Worm (Caenorhabditis elegans) whole organism, L1 larva: ENCODE results near the gene srt-70.

Experiments used
- C04F5.9 ChIP-seq: sonication (generic microtip); optimal IDR thresholded peaks from 2 replicates; lab custom pipeline; 2016; ENCODE audit warnings: missing genetic modification characterization, missing compliant biosample characterization
- C16A3.4 ChIP-seq: fragments of 150-350 bp; optimal IDR thresholded peaks from 2 replicates; lab custom pipeline; 2014; ENCODE audit warnings: missing biosample characterization, missing genetic modification characterization
- F16B12.6 ChIP-seq: fragments of 150-350 bp; optimal IDR thresholded peaks from 2 replicates; lab custom pipeline; 2014; ENCODE audit warnings: missing biosample characterization, missing genetic modification characterization
- aha-1 ChIP-seq: fragments of 150-350 bp; optimal IDR thresholded peaks from 2 replicates; lab custom pipeline; 2014; ENCODE audit warnings: missing biosample characterization, missing genetic modification characterization
- ama-1 ChIP-seq: fragments of 150-350 bp; optimal IDR thresholded peaks from 2 replicates; lab custom pipeline; 2014
- ceh-63 ChIP-seq: fragments of 200-800 bp; sonication (Bioruptor generic); optimal IDR thresholded peaks from 2 replicates; lab custom pipeline; 2018; ENCODE audit warnings: mild to moderate bottlenecking, missing genetic modification characterization, missing compliant biosample characterization
- ceh-82 ChIP-seq, 3 experiments: fragments of 150-350 bp in 1 of 3; sonication (generic microtip) in 2 of 3; optimal IDR thresholded peaks; 2 replicates each; lab custom pipeline; 2014 to 2017; ENCODE audit warnings: missing biosample characterization in 3 of 3, missing genetic modification characterization in 3 of 3
- ceh-90 ChIP-seq: sonication (generic microtip); optimal IDR thresholded peaks from 2 replicates; lab custom pipeline; 2016; ENCODE audit warnings: missing genetic modification characterization, missing compliant biosample characterization
- ces-1 ChIP-seq: fragments of 150-350 bp; optimal IDR thresholded peaks from 2 replicates; lab custom pipeline; 2014; ENCODE audit warnings: missing biosample characterization, missing genetic modification reagents, missing genetic modification characterization
- efl-1 ChIP-seq, 4 experiments: fragments of 150-350 bp; optimal IDR thresholded peaks in 3 of 4; peaks in 1 of 4; 1 replicate in 1 of 4; 2 replicates in 3 of 4; lab custom pipeline; 2014; ENCODE audit warnings: missing biosample characterization in 2 of 4, missing genetic modification characterization in 2 of 4, missing genetic modification reagents in 2 of 4
- egl-13 ChIP-seq: sonication (generic microtip); optimal IDR thresholded peaks from 2 replicates; lab custom pipeline; 2016; ENCODE audit warnings: missing genotype, missing genetic modification reagents, missing genetic modification characterization, missing compliant biosample characterization
- egl-27 ChIP-seq, 2 experiments: fragments of 150-350 bp in 1 of 2; sonication (generic microtip); optimal IDR thresholded peaks; 3 replicates each; lab custom pipeline; 2017 to 2018; ENCODE audit warnings: missing biosample characterization in 2 of 2, missing genetic modification characterization in 2 of 2, missing genetic modification reagents in 2 of 2
- elt-2 ChIP-seq: sonication (generic microtip); optimal IDR thresholded peaks from 2 replicates; lab custom pipeline; 2016; ENCODE audit warnings: missing genetic modification characterization, mild to moderate bottlenecking, inconsistent platforms, missing compliant biosample characterization, missing genetic modification reagents
- elt-3 ChIP-seq, 6 experiments: fragments of 150-350 bp in 1 of 6; sonication (generic microtip); optimal IDR thresholded peaks; 2 replicates each; lab custom pipeline; 2017 to 2018; ENCODE audit warnings: missing biosample characterization in 6 of 6, missing genetic modification characterization in 6 of 6, inconsistent platforms in 1 of 6
- fkh-8 ChIP-seq: sonication (generic microtip); optimal IDR thresholded peaks from 2 replicates; lab custom pipeline; 2016; ENCODE audit warnings: mild to moderate bottlenecking, missing genetic modification characterization, missing compliant biosample characterization
- grh-1 ChIP-seq: fragments of 200-800 bp; sonication (Bioruptor generic); IDR thresholded peaks from 2 replicates; pipeline ENCODE4 v1.3.6; 2022; ENCODE audit warnings: missing genetic modification reagents, missing genetic modification characterization, missing compliant biosample characterization
- irx-1 ChIP-seq: sonication (generic microtip); optimal IDR thresholded peaks from 2 replicates; lab custom pipeline; 2016; ENCODE audit warnings: missing genetic modification characterization, missing compliant biosample characterization
- isw-1 ChIP-seq: fragments of 200-800 bp; sonication (Bioruptor generic); IDR thresholded peaks from 2 replicates; pipeline ENCODE4 v1.3.6; 2022; ENCODE audit warnings: missing genetic modification characterization, missing compliant biosample characterization
- jun-1 ChIP-seq: fragments of 150-350 bp; optimal IDR thresholded peaks from 2 replicates; lab custom pipeline; 2014; ENCODE audit warnings: missing biosample characterization, missing genetic modification reagents, missing genetic modification characterization
- lin-13 ChIP-seq: fragments of 150-350 bp; optimal IDR thresholded peaks from 2 replicates; lab custom pipeline; 2014; ENCODE audit warnings: missing biosample characterization, missing genetic modification reagents, missing genetic modification characterization
- lin-14 ChIP-seq: fragments of 200-800 bp; sonication (Bioruptor generic); optimal IDR thresholded peaks from 2 replicates; lab custom pipeline; 2018; ENCODE audit warnings: mild to moderate bottlenecking, missing genetic modification characterization, moderate library complexity, missing compliant biosample characterization
- lin-15B ChIP-seq: fragments of 150-350 bp; sonication (generic microtip); optimal IDR thresholded peaks from 3 replicates; lab custom pipeline; 2014; ENCODE audit warnings: missing biosample characterization, missing genetic modification characterization
- lin-35 ChIP-seq, 2 experiments: fragments of 150-350 bp; optimal IDR thresholded peaks; 2 replicates each; lab custom pipeline; 2014; ENCODE audit warnings: missing biosample characterization in 2 of 2, missing genetic modification characterization in 2 of 2, missing genetic modification reagents in 2 of 2
- lin-39 ChIP-seq: fragments of 150-350 bp; optimal IDR thresholded peaks from 2 replicates; lab custom pipeline; 2014; ENCODE audit warnings: missing biosample characterization, missing genetic modification reagents, missing genetic modification characterization
- mab-9 ChIP-seq: fragments of 200-800 bp; sonication (Bioruptor generic); IDR thresholded peaks from 2 replicates; pipeline ENCODE4 v1.3.6; 2022; ENCODE audit warnings: missing genetic modification reagents, missing genetic modification characterization, missing compliant biosample characterization
- mef-2 ChIP-seq: fragments of 150-350 bp; optimal IDR thresholded peaks from 2 replicates; lab custom pipeline; 2014; ENCODE audit warnings: missing biosample characterization, missing genetic modification characterization
- mep-1 ChIP-seq: fragments of 150-350 bp; optimal IDR thresholded peaks from 2 replicates; lab custom pipeline; 2014; ENCODE audit warnings: missing biosample characterization, missing genetic modification characterization
- nhr-11 ChIP-seq: fragments of 150-350 bp; optimal IDR thresholded peaks from 2 replicates; lab custom pipeline; 2014; ENCODE audit warnings: missing biosample characterization, missing genetic modification characterization
- nhr-12 ChIP-seq: sonication (generic microtip); optimal IDR thresholded peaks from 2 replicates; lab custom pipeline; 2017; ENCODE audit warnings: missing biosample characterization, missing genetic modification characterization
- nhr-19 ChIP-seq: fragments of 200-800 bp; sonication (Bioruptor generic); conservative IDR thresholded peaks from 2 replicates; pipeline ENCODE4 v1.3.6; 2022; ENCODE audit warnings: missing genetic modification characterization, missing compliant biosample characterization
- nhr-76 ChIP-seq: sonication (generic microtip); optimal IDR thresholded peaks from 2 replicates; lab custom pipeline; 2017; ENCODE audit warnings: missing biosample characterization, missing genetic modification characterization
- nhr-77 ChIP-seq: fragments of 150-350 bp; optimal IDR thresholded peaks from 2 replicates; lab custom pipeline; 2014; ENCODE audit warnings: missing biosample characterization, missing genetic modification characterization
- nhr-84 ChIP-seq: sonication (generic microtip); optimal IDR thresholded peaks from 2 replicates; lab custom pipeline; 2017; ENCODE audit warnings: missing biosample characterization, missing genetic modification characterization
- nhr-85 ChIP-seq: sonication (generic microtip); peaks from one replicate; lab custom pipeline; 2016; ENCODE audit warnings: missing genetic modification characterization, inconsistent platforms, missing compliant biosample characterization
- nhr-90 ChIP-seq: sonication (generic microtip); optimal IDR thresholded peaks from 2 replicates; lab custom pipeline; 2016; ENCODE audit warnings: mild to moderate bottlenecking, missing genetic modification characterization, missing compliant biosample characterization; ENCODE audit not compliant: poor library complexity
- pag-3 ChIP-seq: sonication (generic microtip); optimal IDR thresholded peaks from 2 replicates; lab custom pipeline; 2017; ENCODE audit warnings: missing genetic modification characterization, mild to moderate bottlenecking, missing compliant biosample characterization, antibody characterized with exemption, borderline replicate concordance; ENCODE audit not compliant: insufficient read depth
- pax-3 ChIP-seq: fragments of 200-800 bp; sonication (Bioruptor generic); optimal IDR thresholded peaks from 2 replicates; lab custom pipeline; 2018; ENCODE audit warnings: mild to moderate bottlenecking, missing genetic modification characterization, moderate library complexity, missing compliant biosample characterization
- skn-1 ChIP-seq: fragments of 150-350 bp; optimal IDR thresholded peaks from 2 replicates; lab custom pipeline; 2014; ENCODE audit warnings: missing biosample characterization, missing genetic modification characterization
- snpc-4 ChIP-seq: fragments of 150-350 bp; optimal IDR thresholded peaks from 2 replicates; lab custom pipeline; 2014; ENCODE audit warnings: missing biosample characterization, missing genetic modification characterization
- sptf-1 ChIP-seq: fragments of 150-350 bp; optimal IDR thresholded peaks from 2 replicates; lab custom pipeline; 2014; ENCODE audit warnings: missing biosample characterization, missing genetic modification characterization
- tlp-1 ChIP-seq: fragments of 150-350 bp; optimal IDR thresholded peaks from 2 replicates; lab custom pipeline; 2014; ENCODE audit warnings: missing biosample characterization, missing genetic modification characterization
- unc-30 ChIP-seq: sonication (generic microtip); optimal IDR thresholded peaks from 2 replicates; lab custom pipeline; 2017; ENCODE audit warnings: missing biosample characterization, missing genetic modification characterization
- unc-86 ChIP-seq: sonication (generic microtip); optimal IDR thresholded peaks from 2 replicates; lab custom pipeline; 2016; ENCODE audit warnings: missing genetic modification characterization, missing compliant biosample characterization
- vab-15 ChIP-seq: sonication (generic microtip); optimal IDR thresholded peaks from 2 replicates; lab custom pipeline; 2017; ENCODE audit warnings: missing genotype, mild to moderate bottlenecking, missing genetic modification characterization, missing compliant biosample characterization
- xbp-1 ChIP-seq: sonication (generic microtip); optimal IDR thresholded peaks from 2 replicates; lab custom pipeline; 2016; ENCODE audit warnings: missing genetic modification characterization, missing compliant biosample characterization
- zag-1 ChIP-seq: fragments of 150-350 bp; optimal IDR thresholded peaks from 2 replicates; lab custom pipeline; 2014; ENCODE audit warnings: missing biosample characterization, missing genetic modification characterization
- zip-4 ChIP-seq: fragments of 200-800 bp; sonication (Bioruptor generic); optimal IDR thresholded peaks from 2 replicates; lab custom pipeline; 2018; ENCODE audit warnings: mild to moderate bottlenecking, missing genetic modification characterization, moderate library complexity, missing compliant biosample characterization
- ztf-4 ChIP-seq: fragments of 150-350 bp; optimal IDR thresholded peaks from 2 replicates; lab custom pipeline; 2014; ENCODE audit warnings: missing biosample characterization, missing genetic modification characterization

The srt-70 gene

DNA sequence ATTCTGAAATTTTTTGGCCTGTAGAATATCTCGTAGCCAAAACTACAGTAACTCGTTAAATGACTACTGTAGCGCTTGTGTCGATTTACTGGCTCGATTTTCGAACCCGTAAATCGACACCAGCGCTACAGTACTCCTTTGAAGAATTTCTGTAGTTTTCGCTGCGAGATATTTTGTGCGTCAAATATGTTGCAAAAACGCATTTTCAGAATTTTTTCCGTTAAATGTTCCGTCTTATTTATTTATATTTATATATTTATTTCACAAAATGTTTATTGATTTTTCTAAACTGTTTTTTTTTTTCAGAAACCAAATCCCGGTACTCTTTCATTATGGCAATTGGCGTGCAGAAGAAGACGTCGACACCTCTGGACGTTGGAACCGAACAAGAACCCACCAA, 14.4 kb upstream of the srt-70 start, which contains the start of gene natc-2:
TSS of gene natc-2 (plus strand) at position 301 of the 400 bp plus-strand sequence.
- TF ChIP-seq C04F5.9 (tag; lab: Kevin White, UChicago) (no peak), grh-1 (GFP tag; lab: Robert Waterston, UW) (no peak)

DNA sequence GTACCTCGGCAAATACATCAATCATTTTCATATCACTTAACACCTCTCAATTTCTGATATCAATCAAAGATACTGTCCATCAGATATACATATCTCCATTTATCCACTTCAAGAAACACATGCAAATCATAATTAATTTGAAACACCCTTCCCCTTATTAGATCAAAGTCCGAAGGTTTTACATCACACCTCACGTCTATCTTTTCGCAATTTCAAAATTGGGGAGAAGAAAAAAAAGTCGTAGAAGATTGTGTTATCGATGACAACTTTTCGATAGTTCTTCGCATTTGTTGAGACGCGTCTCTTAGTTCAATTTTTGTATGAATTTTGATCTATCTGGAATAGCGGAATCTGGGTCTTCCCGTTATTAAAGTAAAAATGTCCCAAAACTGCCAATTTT, 13.9 kb upstream of the srt-70 start:
- TF ChIP-seq aha-1 (tag; lab: Kevin White, UChicago) (no peak), nhr-19 (GFP tag; lab: Robert Waterston, UW) (0 out of 2 replicates have a peak, but pooled peaks have one; percentile 2), nhr-76 (no peak), elt-2 (tag; lab: Kevin White, UChicago) (peak; percentile 7), nhr-85 (tag; lab: Kevin White, UChicago) (no peak), lin-35 (GFP tag; optimal IDR thresholded peaks at IDR 0.05; lab: Kevin White, UChicago) (peak in 1 of 2 experiments; percentile 1), unc-30 (tag; lab: Kevin White, UChicago) (no peak), ztf-4 (tag; lab: Kevin White, UChicago) (no peak), nhr-90 (no peak), C16A3.4 (tag; lab: Kevin White, UChicago) (no peak), F16B12.6 (no peak), efl-1 (optimal IDR thresholded peaks at IDR 0.05; lab: Kevin White, UChicago) (no peak), efl-1 (GFP tag; optimal IDR thresholded peaks at IDR 0.05 in 1 of 2; lab: Kevin White, UChicago) (peak in 1 of 2 experiments; percentile 57), elt-3 (tag; optimal IDR thresholded peaks at IDR 0.05; lab: Kevin White, UChicago) (peak in 1 of 6 experiments; percentile 7), ceh-63 (GFP tag; lab: Kevin White, UChicago) (no peak), zag-1 (tag; lab: Kevin White, UChicago) (no peak), irx-1 (tag; lab: Kevin White, UChicago) (no peak)

DNA sequence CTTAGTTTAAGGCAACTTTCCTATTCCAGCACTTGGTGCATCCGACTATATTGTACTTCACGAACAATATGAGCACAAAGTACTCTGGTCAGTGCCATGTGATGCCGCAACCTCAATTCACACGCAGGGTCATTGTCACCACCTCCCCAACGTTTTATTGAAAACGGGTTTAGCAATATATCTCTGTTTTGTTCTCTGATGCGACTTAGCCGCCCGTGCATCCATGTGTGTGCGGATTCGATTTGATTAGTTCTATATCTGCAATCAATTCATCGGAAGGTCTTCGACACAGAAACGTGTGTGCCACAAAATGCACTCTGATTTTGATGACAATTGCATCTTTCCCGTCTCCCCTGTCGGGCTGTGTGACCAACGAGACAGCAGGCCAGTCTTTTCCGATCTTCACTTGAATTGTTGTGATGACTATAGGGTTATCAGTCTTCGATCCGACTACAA, 13.3 kb upstream of the srt-70 start:
- TF ChIP-seq skn-1 (tag; lab: Kevin White, UChicago) (peak; percentile 18), fkh-8 (tag; lab: Kevin White, UChicago) (no peak), xbp-1 (tag; lab: Kevin White, UChicago) (peak; percentile 36), nhr-11 (tag; lab: Kevin White, UChicago) (peak; percentile 17), ama-1 (no peak), ceh-82 (tag; optimal IDR thresholded peaks at IDR 0.05; lab: Kevin White, UChicago) (peak in 1 of 3 experiments; percentile 20), mep-1 (tag; lab: Kevin White, UChicago) (no peak), nhr-85 (tag; lab: Kevin White, UChicago) (peak; percentile 95), zag-1 (tag; lab: Kevin White, UChicago) (no peak), mab-9 (GFP tag; lab: Robert Waterston, UW) (no peak), sptf-1 (tag; lab: Kevin White, UChicago) (no peak), nhr-84 (tag; lab: Kevin White, UChicago) (no peak), nhr-12 (tag; lab: Kevin White, UChicago) (no peak), egl-13 (tag; lab: Kevin White, UChicago) (no peak), ceh-90 (tag; lab: Kevin White, UChicago) (no peak), snpc-4 (no peak), mef-2 (tag; lab: Kevin White, UChicago) (no peak), tlp-1 (tag; lab: Kevin White, UChicago) (no peak), nhr-77 (tag; lab: Kevin White, UChicago) (no peak), isw-1 (no peak), egl-27 (tag; optimal IDR thresholded peaks at IDR 0.05; lab: Kevin White, UChicago) (no peak), lin-35 (GFP tag; optimal IDR thresholded peaks at IDR 0.05; lab: Kevin White, UChicago) (peak in 1 of 2 experiments; percentile 40), ces-1 (no peak), lin-39 (tag; lab: Kevin White, UChicago) (no peak), jun-1 (tag; lab: Kevin White, UChicago) (no peak), C04F5.9 (tag; lab: Kevin White, UChicago) (no peak), lin-14 (GFP tag; lab: Kevin White, UChicago) (peak; percentile 82), unc-86 (no peak), elt-3 (tag; optimal IDR thresholded peaks at IDR 0.05; lab: Kevin White, UChicago) (peak in 5 of 6 experiments; percentile 42 to 71 (median 64)), lin-13 (no peak), lin-15B (tag; lab: Kevin White, UChicago) (no peak), nhr-76 (no peak), unc-30 (tag; lab: Kevin White, UChicago) (no peak), nhr-19 (GFP tag; lab: Robert Waterston, UW) (peak; percentile 85), pax-3 (no peak), vab-15 (tag; lab: Kevin White, UChicago) (no peak), pag-3 (tag; lab: Kevin White, UChicago) (no peak), zip-4 (GFP tag; lab: Kevin White, UChicago) (no peak)
